Fruit fly (Drosophila melanogaster): Measurements from ENCODE around the gene ATPsynGL.

Gene ATPsynGL

DNA sequence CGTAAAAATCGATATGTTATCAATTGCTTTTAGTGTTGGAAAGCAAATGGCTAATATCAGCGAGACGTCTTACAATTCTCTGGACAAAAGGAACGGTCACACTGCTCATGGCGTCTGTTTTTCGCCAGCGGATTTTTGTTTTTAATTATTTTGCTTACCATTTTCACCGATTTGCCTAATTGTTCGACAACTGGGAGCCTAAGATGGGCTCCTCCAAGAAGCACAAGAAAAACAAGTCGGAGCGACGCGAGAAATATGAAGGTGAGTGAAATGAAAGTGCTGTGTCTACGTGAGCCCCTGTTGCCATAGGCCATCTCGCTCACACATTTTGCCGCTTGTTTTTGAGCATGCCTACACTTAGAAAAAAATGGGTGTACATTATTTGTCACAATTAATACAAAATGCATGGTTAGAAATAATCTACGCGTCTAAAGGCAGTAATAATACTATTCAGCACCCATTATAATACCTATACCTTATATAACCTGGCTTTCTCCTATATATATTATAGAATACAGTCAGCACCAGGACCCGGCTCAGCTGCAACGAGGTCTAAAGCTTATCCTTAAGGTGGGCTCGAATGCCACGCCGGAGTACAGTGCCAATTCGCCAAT is 35.8 kb downstream of the ATPsynGL start, which contains the start of gene Brd7-9 (continued):
- TF ChIP-seq gcm2 (GFP tag; optimal IDR thresholded peaks at IDR 0.05) = no peak
- TF ChIP-seq BEAF-32 (GFP tag; optimal IDR thresholded peaks at IDR 0.05) = peak; percentile 51
- peak; percentile 48 for TF ChIP-seq Six4 (GFP tag; optimal IDR thresholded peaks at IDR 0.05)
- peak; percentile 55 for TF ChIP-seq Hsf (GFP tag; optimal IDR thresholded peaks at IDR 0.05)
- TF ChIP-seq crp (GFP tag; optimal IDR thresholded peaks at IDR 0.05) = no peak
- peak; percentile 72 for TF ChIP-seq CG5953 (GFP tag; IDR thresholded peaks at IDR 0.05)
- TF ChIP-seq Ssrp (tag; optimal IDR thresholded peaks at IDR 0.05) = peak; percentile 65
- TF ChIP-seq CG12299 (tag; optimal IDR thresholded peaks at IDR 0.05) = peak; percentile 56
- TF ChIP-seq nerfin-1 (tag; optimal IDR thresholded peaks at IDR 0.05) = peak; percentile 28
- peak; percentile 92 for TF ChIP-seq ci (GFP tag; IDR thresholded peaks at IDR 0.05)
- peak; percentile 79 for TF ChIP-seq PHDP (tag; optimal IDR thresholded peaks at IDR 0.05)
- TF ChIP-seq CG2678 (tag; optimal IDR thresholded peaks at IDR 0.05) = peak; percentile 73
- TF ChIP-seq CG13424 (tag; optimal IDR thresholded peaks at IDR 0.05) = peak; percentile 54
- TF ChIP-seq unc-4 (GFP tag; IDR thresholded peaks at IDR 0.05; ENCODE audit: partially characterized antibody) = peak; percentile 39; the same call in 1 of the 2 replicates
- no peak; the same call in 1 of the 2 replicates for TF ChIP-seq hbn (GFP tag; IDR thresholded peaks at IDR 0.05; ENCODE audit: partially characterized antibody)
- peak; percentile 74 for TF ChIP-seq CG6254 (GFP tag; optimal IDR thresholded peaks at IDR 0.05)
- TF ChIP-seq CG31365 (tag; optimal IDR thresholded peaks at IDR 0.05) = peak; percentile 48
- no peak for TF ChIP-seq CG34224 (GFP tag; IDR thresholded peaks at IDR 0.05; ENCODE audit: partially characterized antibody)
- no peak for TF ChIP-seq dimm (GFP tag; IDR thresholded peaks at IDR 0.05)
- peak; percentile 72; the same call in 2 of the 3 replicates for TF ChIP-seq ken (GFP tag; IDR thresholded peaks at IDR 0.05)
- no peak for TF ChIP-seq CG11560 (tag; IDR thresholded peaks at IDR 0.05)
- TF ChIP-seq shn (GFP tag; optimal IDR thresholded peaks at IDR 0.05) = peak; percentile 11
- TF ChIP-seq ewg (GFP tag; optimal IDR thresholded peaks at IDR 0.05) = peak; percentile 56
- peak; percentile 28 for TF ChIP-seq CG7786 (GFP tag; optimal IDR thresholded peaks at IDR 0.05)
- no peak for TF ChIP-seq br (optimal IDR thresholded peaks at IDR 0.05)
- TF ChIP-seq CG5245 (GFP tag; optimal IDR thresholded peaks at IDR 0.05) = peak; percentile 51
- peak; percentile 67 for TF ChIP-seq phol (tag; optimal IDR thresholded peaks at IDR 0.05)
- peak; percentile 65 for TF ChIP-seq row (GFP tag; IDR thresholded peaks at IDR 0.05)
- no peak for TF ChIP-seq fd102C (GFP tag; optimal IDR thresholded peaks at IDR 0.05)
- TF ChIP-seq sqz (GFP tag; optimal IDR thresholded peaks at IDR 0.05) = no peak
- TF ChIP-seq CG3163 (GFP tag; optimal IDR thresholded peaks at IDR 0.05) = peak; percentile 13
- TF ChIP-seq CG1602 (GFP tag; optimal IDR thresholded peaks at IDR 0.05) = peak; percentile 35
- peak; percentile 83 for TF ChIP-seq ranshi (GFP tag; IDR thresholded peaks at IDR 0.05)
- no peak for TF ChIP-seq trh (GFP tag; optimal IDR thresholded peaks at IDR 0.05)
- TF ChIP-seq D19A (tag; optimal IDR thresholded peaks at IDR 0.05) = peak; percentile 58
- TF ChIP-seq CG18599 (GFP tag; optimal IDR thresholded peaks at IDR 0.05) = peak; percentile 79
- TF ChIP-seq pan (optimal IDR thresholded peaks at IDR 0.05) = no peak
- TF ChIP-seq pan (GFP tag; optimal IDR thresholded peaks at IDR 0.05 in 1 of 2, IDR thresholded peaks at IDR 0.05 in 1 of 2) = peak in 1 of 2 experiments; percentile 87
- TF ChIP-seq D19B (GFP tag; optimal IDR thresholded peaks at IDR 0.05) = peak; percentile 59
- peak; percentile 63 for TF ChIP-seq slou (GFP tag; optimal IDR thresholded peaks at IDR 0.05)
- peak; percentile 65 for TF ChIP-seq jumu (GFP tag; optimal IDR thresholded peaks at IDR 0.05)
- TF ChIP-seq zf30C (GFP tag; optimal IDR thresholded peaks at IDR 0.05) = peak; percentile 87
- peak; percentile 39 for TF ChIP-seq CG9609 (GFP tag; optimal IDR thresholded peaks at IDR 0.05)
- no peak for TF ChIP-seq CG11398 (GFP tag; optimal IDR thresholded peaks at IDR 0.05)
- TF ChIP-seq chif (GFP tag; optimal IDR thresholded peaks at IDR 0.05) = peak; percentile 50
- peak; percentile 70 for TF ChIP-seq Dp (GFP tag; optimal IDR thresholded peaks at IDR 0.05)
- TF ChIP-seq CG14710 (tag; optimal IDR thresholded peaks at IDR 0.05) = peak; percentile 45
- no peak for TF ChIP-seq yki (optimal IDR thresholded peaks at IDR 0.05)
- peak; percentile 25 for TF ChIP-seq CG3995 (GFP tag; optimal IDR thresholded peaks at IDR 0.05)
- TF ChIP-seq kni (GFP tag; optimal IDR thresholded peaks at IDR 0.05) = no peak

Data from whole organism, embryonic.